Worm (Caenorhabditis elegans) whole organism, L1 larva: Measurements from ENCODE around the gene Y45F10B.12.
"Not testable (repeated sequence)": the region's sequence is repeated elsewhere in the genome, so short reads cannot be mapped to it uniquely, and the experiment has no call there.

ENCODE experiments used
- F16B12.6 ChIP-seq: fragments of 150-350 bp; optimal IDR thresholded peaks from 2 replicates; lab custom pipeline; 2014; ENCODE audit warnings: missing biosample characterization, missing genetic modification characterization
- alr-1 ChIP-seq: fragments of 200-800 bp; sonication (Bioruptor generic); optimal IDR thresholded peaks from 2 replicates; lab custom pipeline; 2018; ENCODE audit warnings: borderline replicate concordance, mild to moderate bottlenecking, missing genetic modification characterization, missing compliant biosample characterization
- aly-2 ChIP-seq: fragments of 150-350 bp; optimal IDR thresholded peaks from 2 replicates; lab custom pipeline; 2014; ENCODE audit warnings: missing biosample characterization, missing genetic modification characterization
- ceh-63 ChIP-seq: fragments of 200-800 bp; sonication (Bioruptor generic); optimal IDR thresholded peaks from 2 replicates; lab custom pipeline; 2018; ENCODE audit warnings: mild to moderate bottlenecking, missing genetic modification characterization, missing compliant biosample characterization
- efl-1 ChIP-seq, 4 experiments: fragments of 150-350 bp; optimal IDR thresholded peaks in 3 of 4; peaks in 1 of 4; 1 replicate in 1 of 4; 2 replicates in 3 of 4; lab custom pipeline; 2014; ENCODE audit warnings: missing biosample characterization in 2 of 4, missing genetic modification characterization in 2 of 4, missing genetic modification reagents in 2 of 4
- efl-3 ChIP-seq: fragments of 200-800 bp; sonication (Bioruptor generic); optimal IDR thresholded peaks from 2 replicates; lab custom pipeline; 2018; ENCODE audit warnings: mild to moderate bottlenecking, missing genetic modification characterization, missing compliant biosample characterization
- egl-13 ChIP-seq: sonication (generic microtip); optimal IDR thresholded peaks from 2 replicates; lab custom pipeline; 2016; ENCODE audit warnings: missing genotype, missing genetic modification reagents, missing genetic modification characterization, missing compliant biosample characterization
- elt-3 ChIP-seq, 6 experiments: fragments of 150-350 bp in 1 of 6; sonication (generic microtip); optimal IDR thresholded peaks; 2 replicates each; lab custom pipeline; 2017 to 2018; ENCODE audit warnings: missing biosample characterization in 6 of 6, missing genetic modification characterization in 6 of 6, inconsistent platforms in 1 of 6
- fkh-10 ChIP-seq: sonication (generic microtip); optimal IDR thresholded peaks from 2 replicates; lab custom pipeline; 2017; ENCODE audit warnings: missing biosample characterization, missing genetic modification reagents, missing genetic modification characterization
- fkh-4 ChIP-seq: sonication (generic microtip); optimal IDR thresholded peaks from 2 replicates; lab custom pipeline; 2016; ENCODE audit warnings: missing compliant biosample characterization, missing genetic modification characterization, borderline replicate concordance
- grh-1 ChIP-seq: fragments of 200-800 bp; sonication (Bioruptor generic); IDR thresholded peaks from 2 replicates; pipeline ENCODE4 v1.3.6; 2022; ENCODE audit warnings: missing genetic modification reagents, missing genetic modification characterization, missing compliant biosample characterization
- hlh-17 ChIP-seq: fragments of 200-800 bp; sonication (Bioruptor generic); optimal IDR thresholded peaks from 2 replicates; lab custom pipeline; 2018; ENCODE audit warnings: missing genetic modification characterization, mild to moderate bottlenecking, missing compliant biosample characterization, moderate library complexity, borderline replicate concordance
- isw-1 ChIP-seq: fragments of 200-800 bp; sonication (Bioruptor generic); IDR thresholded peaks from 2 replicates; pipeline ENCODE4 v1.3.6; 2022; ENCODE audit warnings: missing genetic modification characterization, missing compliant biosample characterization
- lin-14 ChIP-seq: fragments of 200-800 bp; sonication (Bioruptor generic); optimal IDR thresholded peaks from 2 replicates; lab custom pipeline; 2018; ENCODE audit warnings: mild to moderate bottlenecking, missing genetic modification characterization, moderate library complexity, missing compliant biosample characterization
- lin-35 ChIP-seq, 2 experiments: fragments of 150-350 bp; optimal IDR thresholded peaks; 2 replicates each; lab custom pipeline; 2014; ENCODE audit warnings: missing biosample characterization in 2 of 2, missing genetic modification characterization in 2 of 2, missing genetic modification reagents in 2 of 2
- lin-39 ChIP-seq: fragments of 150-350 bp; optimal IDR thresholded peaks from 2 replicates; lab custom pipeline; 2014; ENCODE audit warnings: missing biosample characterization, missing genetic modification reagents, missing genetic modification characterization
- lsy-2 ChIP-seq, 2 experiments: fragments of 150-350 bp; optimal IDR thresholded peaks; 2 replicates each; lab custom pipeline; 2014; ENCODE audit warnings: missing biosample characterization in 2 of 2, missing genetic modification characterization in 2 of 2
- mep-1 ChIP-seq: fragments of 150-350 bp; optimal IDR thresholded peaks from 2 replicates; lab custom pipeline; 2014; ENCODE audit warnings: missing biosample characterization, missing genetic modification characterization
- nhr-11 ChIP-seq: fragments of 150-350 bp; optimal IDR thresholded peaks from 2 replicates; lab custom pipeline; 2014; ENCODE audit warnings: missing biosample characterization, missing genetic modification characterization
- nhr-12 ChIP-seq: sonication (generic microtip); optimal IDR thresholded peaks from 2 replicates; lab custom pipeline; 2017; ENCODE audit warnings: missing biosample characterization, missing genetic modification characterization
- nhr-19 ChIP-seq: fragments of 200-800 bp; sonication (Bioruptor generic); conservative IDR thresholded peaks from 2 replicates; pipeline ENCODE4 v1.3.6; 2022; ENCODE audit warnings: missing genetic modification characterization, missing compliant biosample characterization
- nhr-28 ChIP-seq: fragments of 150-350 bp; optimal IDR thresholded peaks from 2 replicates; lab custom pipeline; 2014; ENCODE audit warnings: missing biosample characterization, missing genetic modification characterization
- nhr-90 ChIP-seq: sonication (generic microtip); optimal IDR thresholded peaks from 2 replicates; lab custom pipeline; 2016; ENCODE audit warnings: mild to moderate bottlenecking, missing genetic modification characterization, missing compliant biosample characterization; ENCODE audit not compliant: poor library complexity
- pag-3 ChIP-seq: sonication (generic microtip); optimal IDR thresholded peaks from 2 replicates; lab custom pipeline; 2017; ENCODE audit warnings: missing genetic modification characterization, mild to moderate bottlenecking, missing compliant biosample characterization, antibody characterized with exemption, borderline replicate concordance; ENCODE audit not compliant: insufficient read depth
- pqm-1 ChIP-seq: sonication (generic microtip); optimal IDR thresholded peaks from 3 replicates; lab custom pipeline; 2017; ENCODE audit warnings: missing biosample characterization, missing genetic modification characterization
- unc-62 ChIP-seq: fragments of 150-350 bp; optimal IDR thresholded peaks from 2 replicates; lab custom pipeline; 2014; ENCODE audit warnings: missing biosample characterization, missing genetic modification reagents, missing genetic modification characterization
- unc-98 ChIP-seq: fragments of 200-800 bp; sonication (Bioruptor generic); IDR thresholded peaks from 2 replicates; pipeline ENCODE4 v1.3.6; 2022; ENCODE audit warnings: missing genetic modification characterization, missing compliant biosample characterization
- zag-1 ChIP-seq: fragments of 150-350 bp; optimal IDR thresholded peaks from 2 replicates; lab custom pipeline; 2014; ENCODE audit warnings: missing biosample characterization, missing genetic modification characterization
- ztf-11 ChIP-seq, 2 experiments: sonication (generic microtip); optimal IDR thresholded peaks; 2 replicates each; lab custom pipeline; 2016 to 2017; ENCODE audit warnings: missing genetic modification characterization in 2 of 2, missing biosample characterization in 1 of 2, missing compliant biosample characterization in 1 of 2

Y45F10B.12 gene

ce11 chrIV:13575673-13576072, 11.6 kb upstream of the Y45F10B.12 start:
- TF ChIP-seq isw-1 (GFP tag; lab: Robert Waterston, UW) = no peak
- TF ChIP-seq elt-3 (tag; optimal IDR thresholded peaks at IDR 0.05; lab: Kevin White, UChicago) = no peak
- TF ChIP-seq fkh-4 (tag; lab: Kevin White, UChicago) = no peak

- TF ChIP-seq lin-14 (GFP tag; lab: Kevin White, UChicago); efl-1 (optimal IDR thresholded peaks at IDR 0.05; lab: Kevin White, UChicago); efl-1 (GFP tag; optimal IDR thresholded peaks at IDR 0.05 in 1 of 2; lab: Kevin White, UChicago); nhr-19: not testable (repeated sequence)
Observed at ce11 chrIV:13578174-13578573, 9.1 kb upstream of the Y45F10B.12 start, which contains the start of gene Y45F10B.8. Gene Y45F10B.8, minus strand, starts transcription at chrIV:13578274.

ce11 chrIV:13578953-13579352, 8.3 kb upstream of the Y45F10B.12 start, which contains the start of gene sru-16:
Gene sru-16, plus strand, starts transcription at chrIV:13579253.
- TF ChIP-seq nhr-11 (tag; lab: Kevin White, UChicago); nhr-12; ceh-63: not testable (repeated sequence)
- TF ChIP-seq, all 84 proteins: peak for 0; not testable (repeated sequence) for 84

- TF ChIP-seq efl-3 (no peak), unc-98 (no peak), elt-3 (tag; optimal IDR thresholded peaks at IDR 0.05; lab: Kevin White, UChicago) (no peak), grh-1 (GFP tag; lab: Robert Waterston, UW) (no peak), alr-1 (tag; lab: Kevin White, UChicago) (no peak), mep-1 (no peak)
Observed at ce11 chrIV:13582909-13583308, 4.4 kb upstream of the Y45F10B.12 start, which contains the start of gene sru-12. Gene sru-12, plus strand, starts transcription at chrIV:13583209.

ce11 chrIV:13584646-13585045, 2.6 kb upstream of the Y45F10B.12 start, which contains the start of gene sru-11:
Gene sru-11, plus strand, starts transcription at chrIV:13584946.
- TF ChIP-seq hlh-17 (GFP tag; lab: Kevin White, UChicago) = no peak
- no peak for TF ChIP-seq nhr-90 (tag; lab: Kevin White, UChicago)
- TF ChIP-seq pag-3 (tag; lab: Kevin White, UChicago) = no peak
- no peak for TF ChIP-seq F16B12.6
- no peak for TF ChIP-seq pqm-1 (tag; lab: Kevin White, UChicago)
- TF ChIP-seq lin-35 (GFP tag; optimal IDR thresholded peaks at IDR 0.05; lab: Kevin White, UChicago) = no peak
- no peak for TF ChIP-seq fkh-10
- no peak for TF ChIP-seq lin-39 (tag; lab: Kevin White, UChicago)
- no peak for TF ChIP-seq ceh-63
- TF ChIP-seq zag-1 = no peak
- no peak for TF ChIP-seq ztf-11 (tag; optimal IDR thresholded peaks at IDR 0.05; lab: Kevin White, UChicago)
- no peak for TF ChIP-seq alr-1 (tag; lab: Kevin White, UChicago)
- TF ChIP-seq fkh-4 (tag; lab: Kevin White, UChicago) = no peak
- TF ChIP-seq nhr-28 = no peak
- no peak for TF ChIP-seq unc-62

- TF ChIP-seq aly-2 (tag; lab: Kevin White, UChicago); lsy-2 (tag; optimal IDR thresholded peaks at IDR 0.05; lab: Kevin White, UChicago); egl-13 (tag; lab: Kevin White, UChicago): not testable (repeated sequence)
Observed at ce11 chrIV:13588544-13589043, 1.3 kb downstream of the Y45F10B.12 start, which contains the start of gene sru-9. Gene sru-9, plus strand, starts transcription at chrIV:13588993.
